Worm (Caenorhabditis elegans): ENCODE data around the gene col-88.
A peak's percentile ranks its signal among the peaks of the same experiment; 100 is the strongest.

col-88 gene

ce11 chrIII:38117-38516 lies 2.7 kb upstream of the col-88 start, which contains the start of gene clp-10:
Gene clp-10 (minus strand): TSS chrIII:38217.
- TF ChIP-seq sea-2 (GFP tag; optimal IDR thresholded peaks at IDR 0.05) (no peak), aly-2 (tag; optimal IDR thresholded peaks at IDR 0.05) (no peak), lin-39 (tag; optimal IDR thresholded peaks at IDR 0.05) (no peak), daf-12 (tag; optimal IDR thresholded peaks at IDR 0.05) (no peak), nhr-76 (tag; optimal IDR thresholded peaks at IDR 0.05) (no peak), tbx-2 (tag; optimal IDR thresholded peaks at IDR 0.05) (no peak), egl-27 (tag; optimal IDR thresholded peaks at IDR 0.05) (no peak)

ce11 chrIII:39516-39915 lies 1.3 kb upstream of the col-88 start:
- TF ChIP-seq lin-15B (tag; optimal IDR thresholded peaks at IDR 0.05) (no peak), nhr-23 (tag; optimal IDR thresholded peaks at IDR 0.05) (peak; percentile 25)

- TF ChIP-seq elt-2 (tag; optimal IDR thresholded peaks at IDR 0.05) (no peak), nhr-28 (tag; optimal IDR thresholded peaks at IDR 0.05) (no peak), zag-1 (tag; optimal IDR thresholded peaks at IDR 0.05) (no peak), lin-39 (tag; optimal IDR thresholded peaks at IDR 0.05) (no peak), fos-1 (tag; optimal IDR thresholded peaks at IDR 0.05) (no peak), nhr-43 (tag; optimal IDR thresholded peaks at IDR 0.05; ENCODE audit: poor library complexity, severe bottlenecking) (no peak), fkh-10 (GFP tag; optimal IDR thresholded peaks at IDR 0.05) (no peak), pha-4 (tag; optimal IDR thresholded peaks at IDR 0.05) (no peak), ceh-9 (tag; optimal IDR thresholded peaks at IDR 0.05) (no peak), eor-1 (tag; optimal IDR thresholded peaks at IDR 0.05) (no peak)
Measured at ce11 chrIII:41484-41883, 621 bp downstream of the col-88 start.

- TF ChIP-seq lin-15B (tag; optimal IDR thresholded peaks at IDR 0.05), result no peak
- no peak for TF ChIP-seq lsy-12 (tag; optimal IDR thresholded peaks at IDR 0.05)
- no peak for TF ChIP-seq R02D3.7 (tag; optimal IDR thresholded peaks at IDR 0.05)
- TF ChIP-seq pha-4 (tag; optimal IDR thresholded peaks at IDR 0.05), result no peak
- TF ChIP-seq ama-1 (optimal IDR thresholded peaks at IDR 0.05), result no peak
- TF ChIP-seq ceh-28 (tag; optimal IDR thresholded peaks at IDR 0.05), result no peak
- no peak for TF ChIP-seq fkh-10 (GFP tag; optimal IDR thresholded peaks at IDR 0.05)
- TF ChIP-seq elt-2 (tag; optimal IDR thresholded peaks at IDR 0.05), result no peak
Measured at ce11 chrIII:42725-43124, 1.9 kb downstream of the col-88 start.

ce11 chrIII:48329-48728 lies 7.5 kb downstream of the col-88 start:
- no peak for TF ChIP-seq unc-39 (tag; optimal IDR thresholded peaks at IDR 0.05)
- TF ChIP-seq nhr-43 (tag; optimal IDR thresholded peaks at IDR 0.05; ENCODE audit: poor library complexity, severe bottlenecking), result no peak
- TF ChIP-seq tbx-2 (tag; optimal IDR thresholded peaks at IDR 0.05), result no peak
- no peak for TF ChIP-seq snpc-4 (tag; optimal IDR thresholded peaks at IDR 0.05)
- TF ChIP-seq ceh-28 (tag; optimal IDR thresholded peaks at IDR 0.05), result no peak
- TF ChIP-seq fos-1 (tag; optimal IDR thresholded peaks at IDR 0.05), result no peak
- TF ChIP-seq fkh-2 (tag; optimal IDR thresholded peaks at IDR 0.05), result no peak
- no peak for TF ChIP-seq nhr-77 (tag; optimal IDR thresholded peaks at IDR 0.05)
- no peak for TF ChIP-seq elt-3 (tag; optimal IDR thresholded peaks at IDR 0.05)
- TF ChIP-seq elt-1 (tag; optimal IDR thresholded peaks at IDR 0.05), result no peak
- TF ChIP-seq nhr-25 (tag; optimal IDR thresholded peaks at IDR 0.05), result no peak
- TF ChIP-seq ztf-4 (tag; optimal IDR thresholded peaks at IDR 0.05), result no peak
- TF ChIP-seq ama-1 (optimal IDR thresholded peaks at IDR 0.05), result no peak
- no peak for TF ChIP-seq mml-1 (tag; optimal IDR thresholded peaks at IDR 0.05)
- no peak for TF ChIP-seq nhr-28 (tag; optimal IDR thresholded peaks at IDR 0.05)
- no peak for TF ChIP-seq jun-1 (tag; optimal IDR thresholded peaks at IDR 0.05)

ce11 chrIII:49064-49463 lies 8.2 kb downstream of the col-88 start:
- no peak for TF ChIP-seq ceh-9 (tag; optimal IDR thresholded peaks at IDR 0.05)
- TF ChIP-seq nhr-43 (tag; optimal IDR thresholded peaks at IDR 0.05; ENCODE audit: poor library complexity, severe bottlenecking), result no peak
- TF ChIP-seq eor-1 (tag; optimal IDR thresholded peaks at IDR 0.05), result no peak
- no peak for TF ChIP-seq nfya-1 (tag; optimal IDR thresholded peaks at IDR 0.05; ENCODE audit: insufficient read depth)
- TF ChIP-seq fos-1 (tag; optimal IDR thresholded peaks at IDR 0.05), result no peak
- TF ChIP-seq unc-39 (tag; optimal IDR thresholded peaks at IDR 0.05), result no peak
- TF ChIP-seq nhr-12 (tag; optimal IDR thresholded peaks at IDR 0.05), result no peak
- no peak for TF ChIP-seq ceh-28 (tag; optimal IDR thresholded peaks at IDR 0.05)
- TF ChIP-seq skn-1 (tag; optimal IDR thresholded peaks at IDR 0.05), result no peak
- TF ChIP-seq lsy-12 (tag; optimal IDR thresholded peaks at IDR 0.05), result no peak
- TF ChIP-seq lin-39 (tag; optimal IDR thresholded peaks at IDR 0.05), result no peak
- no peak for TF ChIP-seq ceh-82 (tag; optimal IDR thresholded peaks at IDR 0.05)
- TF ChIP-seq nhr-237 (tag; optimal IDR thresholded peaks at IDR 0.05), result no peak
- TF ChIP-seq elt-2 (tag; optimal IDR thresholded peaks at IDR 0.05), result no peak
- no peak for TF ChIP-seq ztf-11 (tag; optimal IDR thresholded peaks at IDR 0.05)
- TF ChIP-seq elt-3 (tag; optimal IDR thresholded peaks at IDR 0.05), result no peak
- no peak for TF ChIP-seq daf-12 (tag; optimal IDR thresholded peaks at IDR 0.05)
- no peak for TF ChIP-seq ceh-16 (tag; optimal IDR thresholded peaks at IDR 0.05)
- no peak for TF ChIP-seq snpc-4 (tag; optimal IDR thresholded peaks at IDR 0.05)
- TF ChIP-seq nhr-11 (tag; optimal IDR thresholded peaks at IDR 0.05), result no peak
